Fruit fly (Drosophila melanogaster) Kc167 (cell line): ENCODE results near the gene Pen.

Experiments used
- psq ChIP-seq: fragments of >200 bp; optimal IDR thresholded peaks from 2 replicates; lab custom pipeline; 2017; ENCODE audit warnings: missing external identifiers
- ttk ChIP-seq: sonication (Bioruptor generic); optimal IDR thresholded peaks from 2 replicates; lab custom pipeline; 2017; ENCODE audit warnings: missing external identifiers

- no peak for TF ChIP-seq ttk (lab: Kevin White, UChicago)
- no peak for TF ChIP-seq psq (lab: Kevin White, UChicago)
Observed at dm6 chr2L:10092289-10092688, 35.6 kb downstream of the Pen start, which contains the start of gene CG13133.
